Worm (Caenorhabditis elegans) whole organism, early embryonic: Measurements from ENCODE around the gene T26A8.4.

Experiments used
- B0310.2 ChIP-seq: sonication (generic microtip); optimal IDR thresholded peaks from 2 replicates; lab custom pipeline; 2016; ENCODE audit warnings: mild to moderate bottlenecking, missing genetic modification characterization, missing compliant biosample characterization
- F13C5.2 ChIP-seq: sonication (generic microtip); optimal IDR thresholded peaks from 2 replicates; lab custom pipeline; 2017; ENCODE audit warnings: mild to moderate bottlenecking, missing genetic modification characterization, inconsistent platforms, missing compliant biosample characterization
- aly-1 ChIP-seq: sonication (generic microtip); optimal IDR thresholded peaks from 2 replicates; lab custom pipeline; 2016; ENCODE audit warnings: missing genetic modification characterization, missing compliant biosample characterization
- ama-1 ChIP-seq: fragments of 150-350 bp; optimal IDR thresholded peaks from 2 replicates; lab custom pipeline; 2014
- ceh-13 ChIP-seq: fragments of 200-800 bp; sonication (Bioruptor generic); optimal IDR thresholded peaks from 2 replicates; lab custom pipeline; 2018; ENCODE audit warnings: mild to moderate bottlenecking, missing genetic modification characterization, missing compliant biosample characterization
- ceh-36 ChIP-seq: sonication (generic microtip); optimal IDR thresholded peaks from 2 replicates; lab custom pipeline; 2016; ENCODE audit warnings: missing genetic modification characterization, inconsistent platforms, missing compliant biosample characterization
- ets-7 ChIP-seq: sonication (generic microtip); optimal IDR thresholded peaks from 2 replicates; lab custom pipeline; 2016; ENCODE audit warnings: missing genotype, missing genetic modification characterization, missing compliant biosample characterization
- flt-1 ChIP-seq: fragments of 200-800 bp; sonication (Bioruptor generic); IDR thresholded peaks from 2 replicates; pipeline ENCODE4 v1.3.6; 2022; ENCODE audit warnings: missing genetic modification characterization, missing compliant biosample characterization
- hmbx-1 ChIP-seq: sonication (generic microtip); optimal IDR thresholded peaks from 2 replicates; lab custom pipeline; 2016; ENCODE audit warnings: mild to moderate bottlenecking, missing genetic modification characterization, missing compliant biosample characterization
- hmg-4 ChIP-seq: fragments of 200-800 bp; sonication (Bioruptor generic); optimal IDR thresholded peaks from 2 replicates; lab custom pipeline; 2018; ENCODE audit warnings: mild to moderate bottlenecking, missing genetic modification characterization, missing compliant biosample characterization
- hnd-1 ChIP-seq: sonication (generic microtip); optimal IDR thresholded peaks from 2 replicates; lab custom pipeline; 2016; ENCODE audit warnings: missing genetic modification characterization, missing compliant biosample characterization
- pes-1 ChIP-seq: fragments of 200-800 bp; sonication (Bioruptor generic); IDR thresholded peaks from 2 replicates; pipeline ENCODE4 v1.3.6; 2022; ENCODE audit warnings: missing genetic modification reagents, missing genetic modification characterization, missing compliant biosample characterization
- scrt-1 ChIP-seq: fragments of 200-800 bp; sonication (Bioruptor generic); IDR thresholded peaks from 2 replicates; pipeline ENCODE4 v1.3.6; 2022; ENCODE audit warnings: missing genetic modification characterization, missing compliant biosample characterization
- sea-1 ChIP-seq: fragments of 200-800 bp; sonication (Bioruptor generic); conservative IDR thresholded peaks from 2 replicates; pipeline ENCODE4 v1.3.6; 2022; ENCODE audit warnings: missing genetic modification characterization, missing compliant biosample characterization
- tbx-11 ChIP-seq: fragments of 200-800 bp; sonication (Bioruptor generic); IDR thresholded peaks from 2 replicates; pipeline ENCODE4 v1.3.6; 2022; ENCODE audit warnings: missing genetic modification characterization, missing compliant biosample characterization
- tbx-37 ChIP-seq: fragments of 200-800 bp; sonication (Bioruptor generic); conservative IDR thresholded peaks from 2 replicates; pipeline ENCODE4 v1.3.6; 2022; ENCODE audit warnings: missing genetic modification reagents, missing genetic modification characterization, missing compliant biosample characterization
- tra-4 ChIP-seq: sonication (generic microtip); optimal IDR thresholded peaks from 2 replicates; lab custom pipeline; 2017; ENCODE audit warnings: missing genetic modification characterization, missing compliant biosample characterization

The T26A8.4 gene

ce11 chrIV:8454076-8454475, 21.4 kb upstream of the T26A8.4 start:
- TF ChIP-seq pes-1, result no peak
- no peak for TF ChIP-seq sea-1 (GFP tag; lab: Robert Waterston, UW)
- TF ChIP-seq flt-1 (GFP tag; lab: Robert Waterston, UW), result no peak
- no peak for TF ChIP-seq hnd-1 (tag; lab: Kevin White, UChicago)
- no peak for TF ChIP-seq aly-1 (tag; lab: Kevin White, UChicago)
- TF ChIP-seq tra-4, result no peak
- TF ChIP-seq tbx-11 (GFP tag; lab: Robert Waterston, UW), result no peak
- no peak for TF ChIP-seq ceh-36 (tag; lab: Kevin White, UChicago)
- TF ChIP-seq ceh-13 (GFP tag; lab: Kevin White, UChicago), result no peak
- no peak for TF ChIP-seq tbx-37 (GFP tag; lab: Robert Waterston, UW)
- no peak for TF ChIP-seq ets-7 (tag; lab: Kevin White, UChicago)
- no peak for TF ChIP-seq B0310.2 (tag; lab: Kevin White, UChicago)
- no peak for TF ChIP-seq F13C5.2 (tag; lab: Kevin White, UChicago)
- no peak for TF ChIP-seq hmg-4 (GFP tag; lab: Kevin White, UChicago)
- TF ChIP-seq scrt-1 (GFP tag; lab: Robert Waterston, UW), result no peak
- TF ChIP-seq hmbx-1 (tag; lab: Kevin White, UChicago), result no peak
- no peak for TF ChIP-seq ama-1

- no peak for TF ChIP-seq F13C5.2 (tag; lab: Kevin White, UChicago)
- TF ChIP-seq hnd-1 (tag; lab: Kevin White, UChicago), result no peak
- no peak for TF ChIP-seq ama-1
- TF ChIP-seq hmg-4 (GFP tag; lab: Kevin White, UChicago), result no peak
- TF ChIP-seq hmbx-1 (tag; lab: Kevin White, UChicago), result no peak
- no peak for TF ChIP-seq sea-1 (GFP tag; lab: Robert Waterston, UW)
- no peak for TF ChIP-seq scrt-1 (GFP tag; lab: Robert Waterston, UW)
- TF ChIP-seq tra-4, result no peak
- TF ChIP-seq tbx-11 (GFP tag; lab: Robert Waterston, UW), result no peak
- no peak for TF ChIP-seq ceh-36 (tag; lab: Kevin White, UChicago)
- TF ChIP-seq B0310.2 (tag; lab: Kevin White, UChicago), result no peak
- no peak for TF ChIP-seq flt-1 (GFP tag; lab: Robert Waterston, UW)
- no peak for TF ChIP-seq pes-1
- TF ChIP-seq ceh-13 (GFP tag; lab: Kevin White, UChicago), result no peak
- no peak for TF ChIP-seq aly-1 (tag; lab: Kevin White, UChicago)
- TF ChIP-seq ets-7 (tag; lab: Kevin White, UChicago), result no peak
- TF ChIP-seq tbx-37 (GFP tag; lab: Robert Waterston, UW), result no peak
These were observed 20.5 kb upstream of the T26A8.4 start for ce11 chrIV:8453178-8453577.

- TF ChIP-seq tra-4 (no peak), ceh-13 (GFP tag; lab: Kevin White, UChicago) (no peak), hnd-1 (tag; lab: Kevin White, UChicago) (no peak), sea-1 (GFP tag; lab: Robert Waterston, UW) (no peak), aly-1 (tag; lab: Kevin White, UChicago) (no peak), ceh-36 (tag; lab: Kevin White, UChicago) (no peak), B0310.2 (tag; lab: Kevin White, UChicago) (no peak), hmg-4 (GFP tag; lab: Kevin White, UChicago) (no peak), ets-7 (tag; lab: Kevin White, UChicago) (no peak), hmbx-1 (tag; lab: Kevin White, UChicago) (no peak), scrt-1 (GFP tag; lab: Robert Waterston, UW) (no peak), flt-1 (GFP tag; lab: Robert Waterston, UW) (no peak), pes-1 (no peak), tbx-11 (GFP tag; lab: Robert Waterston, UW) (no peak)
These were observed 19.1 kb upstream of the T26A8.4 start, which contains the start of gene eppl-1 for ce11 chrIV:8451709-8452248. eppl-1 (minus strand) TSS chrIV:8451759.

ce11 chrIV:8450534-8450933, 17.8 kb upstream of the T26A8.4 start:
- no peak for TF ChIP-seq hmg-4 (GFP tag; lab: Kevin White, UChicago)
- TF ChIP-seq tra-4, result no peak

ce11 chrIV:8449869-8450268, 17.2 kb upstream of the T26A8.4 start:
- no peak for TF ChIP-seq tbx-11 (GFP tag; lab: Robert Waterston, UW)
- no peak for TF ChIP-seq pes-1
- TF ChIP-seq tbx-37 (GFP tag; lab: Robert Waterston, UW), result no peak
- TF ChIP-seq hnd-1 (tag; lab: Kevin White, UChicago), result no peak
- TF ChIP-seq scrt-1 (GFP tag; lab: Robert Waterston, UW), result no peak
- no peak for TF ChIP-seq ceh-13 (GFP tag; lab: Kevin White, UChicago)

- no peak for TF ChIP-seq sea-1 (GFP tag; lab: Robert Waterston, UW)
- TF ChIP-seq tbx-11 (GFP tag; lab: Robert Waterston, UW), result no peak
These were observed 14.2 kb upstream of the T26A8.4 start, which contains the start of gene T01B11.1 for ce11 chrIV:8446904-8447303. T01B11.1 (plus strand) TSS chrIV:8447204.

- TF ChIP-seq aly-1 (tag; lab: Kevin White, UChicago) (peak; percentile 11), ama-1 (peak; percentile 51), flt-1 (GFP tag; lab: Robert Waterston, UW) (0 out of 2 replicates have a peak, but pooled peaks have one; percentile 35), hmg-4 (GFP tag; lab: Kevin White, UChicago) (no peak), tbx-37 (GFP tag; lab: Robert Waterston, UW) (0 out of 2 replicates have a peak, but pooled peaks have one; percentile 10)
These were observed 880 bp downstream of the T26A8.4 start for ce11 chrIV:8431567-8432458.
